Fruit fly (Drosophila melanogaster) whole organism, wandering third instar larva: Measurements from ENCODE around the gene Aladin.

ENCODE experiments used
- CG32264 ChIP-seq: fragments of 200-800 bp; sonication (Bioruptor generic); optimal IDR thresholded peaks from 2 replicates; lab custom pipeline; 2016; ENCODE audit warnings: missing biosample characterization, missing genetic modification characterization
- CrebA ChIP-seq: fragments of 200-800 bp; sonication (Bioruptor generic); optimal IDR thresholded peaks from 2 replicates; lab custom pipeline; 2016; ENCODE audit warnings: missing biosample characterization, mild to moderate bottlenecking, missing genetic modification characterization, borderline replicate concordance
- N ChIP-seq: fragments of >200 bp; optimal IDR thresholded peaks from 2 replicates; lab custom pipeline; 2018; ENCODE audit warnings: missing biosample characterization, missing external identifiers, missing genetic modification characterization
- Rel ChIP-seq, 2 experiments: fragments of 200-800 bp; sonication (Bioruptor generic) in 1 of 2; optimal IDR thresholded peaks; 2 replicates in 1 of 2; 3 replicates in 1 of 2; lab custom pipeline; 2016 to 2019; ENCODE audit warnings: mild to moderate bottlenecking in 2 of 2, missing biosample characterization in 2 of 2, missing genetic modification characterization in 2 of 2, moderate library complexity in 1 of 2
- dl ChIP-seq, 2 experiments: fragments of 175-275, 200-275 bp in 1 of 2; fragments of 200-275 bp in 1 of 2; sonication (Bioruptor generic); optimal IDR thresholded peaks; lab custom pipeline; 2018; ENCODE audit warnings: mild to moderate bottlenecking in 2 of 2, missing biosample characterization in 2 of 2, missing genetic modification characterization in 2 of 2, moderate library complexity in 2 of 2; ENCODE audit not compliant: partially characterized antibody in 2 of 2, insufficient read depth in 1 of 2
- foxo ChIP-seq, 2 experiments: fragments of 200-800 bp; sonication (Bioruptor generic); optimal IDR thresholded peaks; 2 replicates in 1 of 2; 3 replicates in 1 of 2; lab custom pipeline; 2016 to 2017; ENCODE audit warnings: missing biosample characterization in 2 of 2, missing genetic modification characterization in 2 of 2
- fru ChIP-seq: fragments of 200-800 bp; sonication (Bioruptor generic); optimal IDR thresholded peaks from 3 replicates; lab custom pipeline; 2016; ENCODE audit warnings: missing biosample characterization, mild to moderate bottlenecking, missing genetic modification characterization
- pan ChIP-seq: fragments of >200 bp; optimal IDR thresholded peaks from 2 replicates; lab custom pipeline; 2017
- psq ChIP-seq: fragments of 200-800 bp; sonication (Bioruptor generic); optimal IDR thresholded peaks from 3 replicates; lab custom pipeline; 2017; ENCODE audit warnings: missing biosample characterization, mild to moderate bottlenecking, missing genetic modification characterization, moderate library complexity

DNA sequence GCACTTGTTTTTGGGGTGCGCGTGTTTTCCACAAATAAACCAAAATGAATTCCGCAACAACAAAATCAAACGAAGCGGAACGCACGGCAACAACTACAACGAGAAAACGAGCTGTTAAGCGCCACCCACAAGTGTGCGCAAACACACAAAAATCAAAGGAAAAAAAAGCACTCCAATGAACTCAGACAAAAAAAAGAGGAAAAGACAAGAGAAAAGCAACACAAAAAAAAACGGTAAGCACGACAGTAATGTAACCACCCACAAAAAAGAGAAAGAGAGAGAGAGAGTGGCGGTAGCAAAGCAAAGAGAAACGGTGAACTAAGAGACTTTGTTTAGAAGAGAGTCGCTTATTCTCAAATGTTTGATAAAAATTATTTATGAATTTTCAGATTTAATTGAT lies 32.5 kb downstream of the Aladin start:
- TF ChIP-seq fru (no peak), pan (no peak), CG32264 (no peak), dl (GFP tag; optimal IDR thresholded peaks at IDR 0.05; lab: Kevin White, UChicago; ENCODE audit: insufficient read depth in 1 of 2, partially characterized antibody in 2 of 2) (peak in 1 of 2 experiments; percentile 36), psq (GFP tag; lab: Kevin White, UChicago) (no peak), N (GFP tag; lab: Kevin White, UChicago) (no peak), Rel (GFP tag; optimal IDR thresholded peaks at IDR 0.05; lab: Kevin White, UChicago) (peak; percentile 45), Rel (tag; optimal IDR thresholded peaks at IDR 0.05; lab: Kevin White, UChicago) (peak; percentile 39), CrebA (GFP tag; lab: Kevin White, UChicago) (peak; percentile 62), foxo (GFP tag; optimal IDR thresholded peaks at IDR 0.05; lab: Kevin White, UChicago) (no peak)
